Fruit fly (Drosophila melanogaster): ENCODE measurements around the gene CG12105.

The CG12105 gene

DNA sequence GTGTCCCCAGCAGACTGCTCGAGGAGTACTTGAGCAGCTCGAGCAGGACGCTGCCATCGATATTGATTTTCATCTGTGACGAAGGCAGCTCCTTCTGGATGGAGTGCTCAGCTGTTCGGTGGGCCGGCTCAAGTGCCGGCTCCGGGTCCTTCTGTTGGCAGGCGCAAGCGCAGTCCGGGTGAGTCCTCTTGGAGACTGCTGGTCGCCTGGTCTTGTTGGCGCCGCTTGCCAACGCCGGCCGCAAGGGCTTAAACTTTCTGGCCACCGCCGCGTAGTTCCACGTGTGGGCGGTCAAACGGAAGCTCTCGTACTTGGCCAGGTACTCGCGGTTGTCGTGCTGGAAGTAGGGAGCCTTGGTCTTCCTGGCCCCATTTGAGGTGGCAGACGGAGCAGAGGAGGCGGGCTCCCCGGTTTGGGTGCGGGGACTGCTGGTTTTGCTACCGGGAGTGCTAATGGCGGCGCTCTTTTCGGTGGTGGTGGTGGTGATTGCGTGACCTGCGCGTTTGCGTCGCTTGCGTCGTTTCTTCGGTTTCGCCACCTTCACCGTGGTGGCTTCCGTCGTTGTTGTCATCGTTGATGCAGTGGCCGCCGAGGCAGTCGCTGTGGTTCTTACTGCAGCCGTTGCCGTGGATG, 46.3 kb upstream of the CG12105 start (continued):
- no peak for TF ChIP-seq CG11696 (GFP tag; IDR thresholded peaks at IDR 0.05)
- no peak for TF ChIP-seq hth (optimal IDR thresholded peaks at IDR 0.05)
- TF ChIP-seq so (GFP tag; IDR thresholded peaks at IDR 0.05), result no peak
- no peak for TF ChIP-seq CG12391 (tag; optimal IDR thresholded peaks at IDR 0.05)
- no peak for TF ChIP-seq CG10979 (tag; optimal IDR thresholded peaks at IDR 0.05)
- TF ChIP-seq dm (GFP tag; optimal IDR thresholded peaks at IDR 0.05), result no peak
- TF ChIP-seq Usf (GFP tag; optimal IDR thresholded peaks at IDR 0.05), result no peak
- TF ChIP-seq CG14860 (GFP tag; IDR thresholded peaks at IDR 0.05; ENCODE audit: partially characterized antibody), result no peak
- TF ChIP-seq Blimp-1 (GFP tag; optimal IDR thresholded peaks at IDR 0.05), result no peak
- peak; percentile 94 for TF ChIP-seq ewg (GFP tag; optimal IDR thresholded peaks at IDR 0.05)
- TF ChIP-seq NfI (GFP tag; optimal IDR thresholded peaks at IDR 0.05), result no peak
- TF ChIP-seq pita (GFP tag; optimal IDR thresholded peaks at IDR 0.05), result no peak
- no peak for TF ChIP-seq stc (GFP tag; IDR thresholded peaks at IDR 0.05)
- TF ChIP-seq Hmx (GFP tag; optimal IDR thresholded peaks at IDR 0.05), result no peak
- TF ChIP-seq bsh (GFP tag; optimal IDR thresholded peaks at IDR 0.05), result no peak
- no peak for TF ChIP-seq salm (tag; optimal IDR thresholded peaks at IDR 0.05)
- TF ChIP-seq CG13894 (tag; optimal IDR thresholded peaks at IDR 0.05), result no peak
- TF ChIP-seq Sry-δ (GFP tag; optimal IDR thresholded peaks at IDR 0.05), result no peak
- TF ChIP-seq NC2β (GFP tag; optimal IDR thresholded peaks at IDR 0.05), result no peak
- no peak for TF ChIP-seq CG32772 (GFP tag; IDR thresholded peaks at IDR 0.05)
- TF ChIP-seq sr (GFP tag; IDR thresholded peaks at IDR 0.05), result no peak
- no peak for TF ChIP-seq CG10959 (GFP tag; IDR thresholded peaks at IDR 0.05)
- TF ChIP-seq danr (GFP tag; IDR thresholded peaks at IDR 0.05), result no peak
- TF ChIP-seq crol (GFP tag; IDR thresholded peaks at IDR 0.05), result peak; percentile 64
- TF ChIP-seq chn (GFP tag; optimal IDR thresholded peaks at IDR 0.05), result no peak
- no peak for TF ChIP-seq ERR (GFP tag; optimal IDR thresholded peaks at IDR 0.05)
- TF ChIP-seq CG3995 (GFP tag; optimal IDR thresholded peaks at IDR 0.05), result no peak
- TF ChIP-seq unc-4 (GFP tag; IDR thresholded peaks at IDR 0.05; ENCODE audit: partially characterized antibody), result 0 out of 2 replicates have a peak, but pooled peaks have one; percentile 32
- no peak for TF ChIP-seq tin (GFP tag; optimal IDR thresholded peaks at IDR 0.05)
- no peak for TF ChIP-seq Optix (GFP tag; IDR thresholded peaks at IDR 0.05)
- no peak for TF ChIP-seq kni (GFP tag; optimal IDR thresholded peaks at IDR 0.05)
- no peak for TF ChIP-seq CG17361 (GFP tag; IDR thresholded peaks at IDR 0.05)
- TF ChIP-seq CG10267 (tag; optimal IDR thresholded peaks at IDR 0.05), result no peak
- TF ChIP-seq trh (GFP tag; optimal IDR thresholded peaks at IDR 0.05), result no peak
- no peak for TF ChIP-seq CG11504 (tag; optimal IDR thresholded peaks at IDR 0.05)
- TF ChIP-seq seq (GFP tag; IDR thresholded peaks at IDR 0.05), result 0 out of 2 replicates have a peak, but pooled peaks have one; percentile 24
- no peak for TF ChIP-seq Dip2 (GFP tag; IDR thresholded peaks at IDR 0.05)
- no peak for TF ChIP-seq cas (GFP tag; IDR thresholded peaks at IDR 0.05)
- no peak for TF ChIP-seq Lim3 (GFP tag; IDR thresholded peaks at IDR 0.05)
- no peak for TF ChIP-seq CG16813 (GFP tag; IDR thresholded peaks at IDR 0.05; ENCODE audit: partially characterized antibody)
- no peak for TF ChIP-seq CHES-1-like (GFP tag; optimal IDR thresholded peaks at IDR 0.05)
- TF ChIP-seq CG4854 (GFP tag; optimal IDR thresholded peaks at IDR 0.05), result no peak
- TF ChIP-seq CG13624 (GFP tag; optimal IDR thresholded peaks at IDR 0.05), result no peak
- no peak for TF ChIP-seq CG2889 (GFP tag; IDR thresholded peaks at IDR 0.05)
- TF ChIP-seq CG11247 (GFP tag; IDR thresholded peaks at IDR 0.05), result no peak
- TF ChIP-seq ham (GFP tag; IDR thresholded peaks at IDR 0.05), result no peak
- TF ChIP-seq Dp (GFP tag; optimal IDR thresholded peaks at IDR 0.05), result no peak
- no peak for TF ChIP-seq CG10654 (GFP tag; optimal IDR thresholded peaks at IDR 0.05)
- TF ChIP-seq Opbp (GFP tag; IDR thresholded peaks at IDR 0.05; ENCODE audit: partially characterized antibody), result no peak
- TF ChIP-seq Nf-YC (tag; optimal IDR thresholded peaks at IDR 0.05), result peak; percentile 69
- no peak for TF ChIP-seq gsb-n (tag; optimal IDR thresholded peaks at IDR 0.05)
